Worm (Caenorhabditis elegans) whole organism, L2 larva: Measurements from ENCODE around the gene Y54F10BM.20.

Experiments
- C34F6.9 ChIP-seq: fragments of 150-350 bp; optimal IDR thresholded peaks from 2 replicates; lab custom pipeline; 2014; ENCODE audit warnings: missing biosample characterization, missing genetic modification characterization
- alr-1 ChIP-seq: fragments of 150-350 bp; optimal IDR thresholded peaks from 2 replicates; lab custom pipeline; 2014; ENCODE audit warnings: missing biosample characterization, missing genetic modification characterization
- aly-2 ChIP-seq: fragments of 150-350 bp; optimal IDR thresholded peaks from 2 replicates; lab custom pipeline; 2014; ENCODE audit warnings: missing biosample characterization, missing genetic modification characterization
- ama-1 ChIP-seq: fragments of 150-350 bp; optimal IDR thresholded peaks from 2 replicates; lab custom pipeline; 2018; ENCODE audit warnings: inconsistent platforms
- blmp-1 ChIP-seq: sonication (generic microtip); optimal IDR thresholded peaks from 2 replicates; lab custom pipeline; 2017; ENCODE audit warnings: missing genetic modification characterization, mild to moderate bottlenecking, missing compliant biosample characterization, antibody characterized with exemption, moderate library complexity; ENCODE audit not compliant: insufficient read depth
- ceh-16 ChIP-seq: fragments of 150-350 bp; optimal IDR thresholded peaks from 2 replicates; lab custom pipeline; 2014; ENCODE audit warnings: missing biosample characterization, missing genetic modification characterization
- nhr-77 ChIP-seq: fragments of 150-350 bp; optimal IDR thresholded peaks from 2 replicates; lab custom pipeline; 2014; ENCODE audit warnings: missing biosample characterization, missing genetic modification characterization
- sma-9 ChIP-seq, 2 experiments: fragments of 150-350 bp in 1 of 2; sonication (generic microtip) in 1 of 2; optimal IDR thresholded peaks; 2 replicates each; lab custom pipeline; 2014 to 2016; ENCODE audit warnings: missing genetic modification characterization in 2 of 2, mild to moderate bottlenecking in 1 of 2, missing biosample characterization in 1 of 2, missing compliant biosample characterization in 1 of 2, missing genetic modification reagents in 1 of 2, moderate library complexity in 1 of 2
- unc-55 ChIP-seq: fragments of 150-350 bp; sonication (generic microtip); optimal IDR thresholded peaks from 3 replicates; lab custom pipeline; 2014; ENCODE audit warnings: missing biosample characterization, missing genetic modification reagents, missing genetic modification characterization
- unc-62 ChIP-seq: fragments of 150-350 bp; optimal IDR thresholded peaks from 2 replicates; lab custom pipeline; 2014; ENCODE audit warnings: missing biosample characterization, missing genetic modification reagents, missing genetic modification characterization
- zag-1 ChIP-seq: fragments of 150-350 bp; optimal IDR thresholded peaks from 2 replicates; lab custom pipeline; 2014; ENCODE audit warnings: missing biosample characterization, missing genetic modification characterization
- ztf-1 ChIP-seq: fragments of 200-800 bp; sonication (Bioruptor generic); conservative IDR thresholded peaks from 2 replicates; pipeline ENCODE4 v1.3.6; 2022; ENCODE audit warnings: missing genetic modification characterization, missing compliant biosample characterization
- ztf-11 ChIP-seq: sonication (generic microtip); optimal IDR thresholded peaks from 2 replicates; lab custom pipeline; 2017; ENCODE audit warnings: missing biosample characterization, missing genetic modification characterization

The Y54F10BM.20 gene

DNA sequence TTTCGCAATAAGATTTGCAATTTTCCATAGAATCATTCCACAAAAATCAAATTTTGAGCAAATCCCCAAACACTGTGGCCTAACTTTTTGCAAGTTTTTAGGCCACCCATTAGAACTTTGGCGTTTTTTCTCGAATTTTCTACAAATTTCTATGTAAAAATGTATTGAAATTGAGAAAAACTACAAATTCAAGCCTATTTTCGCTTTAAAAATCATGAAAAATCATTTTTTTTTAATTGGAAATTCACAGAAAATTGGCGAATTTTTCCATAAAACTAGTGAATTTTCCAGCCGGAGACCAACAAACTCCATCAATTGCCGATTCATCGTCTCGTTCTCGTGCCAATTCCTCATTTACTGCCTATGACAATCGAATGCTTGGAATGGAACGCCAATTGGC is 41.9 kb downstream of the Y54F10BM.20 start:
- TF ChIP-seq nhr-77 (tag; lab: Kevin White, UChicago) (no peak), ztf-1 (GFP tag; lab: Robert Waterston, UW) (no peak), ceh-16 (tag; lab: Kevin White, UChicago) (no peak), C34F6.9 (no peak), alr-1 (tag; lab: Kevin White, UChicago) (no peak), aly-2 (no peak), zag-1 (tag; lab: Kevin White, UChicago) (no peak), ztf-11 (tag; lab: Kevin White, UChicago) (no peak), sma-9 (GFP tag; optimal IDR thresholded peaks at IDR 0.05; lab: Kevin White, UChicago) (no peak), sma-9 (tag; optimal IDR thresholded peaks at IDR 0.05; lab: Kevin White, UChicago) (no peak), unc-55 (GFP tag; lab: Kevin White, UChicago) (no peak), blmp-1 (no peak), ama-1 (lab: Kevin White, UChicago) (no peak), unc-62 (GFP tag; lab: Kevin White, UChicago) (no peak)
